Worm (Caenorhabditis elegans) whole organism, L4/young adult: ENCODE results near the gene phy-4.

Source experiments
- W03F9.2 ChIP-seq: fragments of 150-350 bp; optimal IDR thresholded peaks from 2 replicates; lab custom pipeline; 2014; ENCODE audit warnings: missing biosample characterization, missing genetic modification characterization
- dao-5 ChIP-seq: sonication (generic microtip); optimal IDR thresholded peaks from 2 replicates; lab custom pipeline; 2016; ENCODE audit warnings: missing genotype, missing genetic modification characterization, moderate library complexity, missing compliant biosample characterization
- him-1 ChIP-seq: sonication (generic microtip); optimal IDR thresholded peaks from 2 replicates; lab custom pipeline; 2016; ENCODE audit warnings: missing genotype, missing genetic modification reagents, missing genetic modification characterization, missing compliant biosample characterization

ce11 chrV:19485261-19485660, 28.2 kb downstream of the phy-4 start, which contains the start of gene Y43F8B.28:
- TF ChIP-seq W03F9.2 (no peak), him-1 (tag; lab: Kevin White, UChicago) (no peak), dao-5 (tag; lab: Kevin White, UChicago) (no peak)
